Worm (Caenorhabditis elegans) whole organism, L4 larva: ENCODE results near the gene lin-13.

Source experiments
- D1046.2 ChIP-seq: fragments of 200-800 bp; sonication (Bioruptor generic); IDR thresholded peaks from 2 replicates; pipeline ENCODE4 v1.3.6; 2022; ENCODE audit warnings: missing genetic modification characterization, missing compliant biosample characterization
- F10B5.3 ChIP-seq: sonication (generic microtip); optimal IDR thresholded peaks from 2 replicates; lab custom pipeline; 2016; ENCODE audit warnings: mild to moderate bottlenecking, missing genetic modification characterization, missing compliant biosample characterization
- F49E8.2 ChIP-seq: sonication (generic microtip); optimal IDR thresholded peaks from 2 replicates; lab custom pipeline; 2016; ENCODE audit warnings: missing compliant biosample characterization, mild to moderate bottlenecking, missing genetic modification characterization, borderline replicate concordance
- T20F7.1 ChIP-seq: fragments of 200-800 bp; sonication (Bioruptor generic); optimal IDR thresholded peaks from 2 replicates; lab custom pipeline; 2018; ENCODE audit warnings: mild to moderate bottlenecking, missing genetic modification characterization, missing compliant biosample characterization
- Y105C5A.15 ChIP-seq: fragments of 200-800 bp; sonication (Bioruptor generic); IDR thresholded peaks from 2 replicates; pipeline ENCODE4 v1.3.6; 2022; ENCODE audit warnings: missing genetic modification characterization, missing compliant biosample characterization
- ZK337.2 ChIP-seq: fragments of 200-800 bp; sonication (Bioruptor generic); IDR thresholded peaks from 2 replicates; pipeline ENCODE4 v1.3.6; 2022; ENCODE audit warnings: missing genetic modification reagents, missing genetic modification characterization, missing compliant biosample characterization
- attf-4 ChIP-seq: sonication (generic microtip); optimal IDR thresholded peaks from 3 replicates; lab custom pipeline; 2017; ENCODE audit warnings: missing biosample characterization, missing genetic modification characterization
- ceh-28 ChIP-seq: fragments of 150-350 bp; optimal IDR thresholded peaks from 2 replicates; lab custom pipeline; 2014; ENCODE audit warnings: missing biosample characterization, missing genetic modification reagents, missing genetic modification characterization
- ceh-32 ChIP-seq: sonication (generic microtip); optimal IDR thresholded peaks from 2 replicates; lab custom pipeline; 2016; ENCODE audit warnings: mild to moderate bottlenecking, missing genetic modification characterization, missing compliant biosample characterization; ENCODE audit not compliant: poor library complexity
- ceh-62 ChIP-seq: sonication (generic microtip); optimal IDR thresholded peaks from 2 replicates; lab custom pipeline; 2017; ENCODE audit warnings: missing biosample characterization, missing genetic modification characterization
- ceh-82 ChIP-seq: sonication (generic microtip); optimal IDR thresholded peaks from 2 replicates; lab custom pipeline; 2017; ENCODE audit warnings: missing biosample characterization, missing genetic modification characterization
- ces-1 ChIP-seq: fragments of 150-350 bp; sonication (generic microtip); optimal IDR thresholded peaks from 4 replicates; lab custom pipeline; 2014; ENCODE audit warnings: missing biosample characterization, missing genetic modification reagents, missing genetic modification characterization
- cey-2 ChIP-seq: sonication (generic microtip); optimal IDR thresholded peaks from 3 replicates; lab custom pipeline; 2017; ENCODE audit warnings: missing genetic modification characterization, mild to moderate bottlenecking, missing compliant biosample characterization, antibody characterized with exemption, borderline replicate concordance; ENCODE audit not compliant: insufficient read depth
- daf-16 ChIP-seq, 3 experiments: sonication (generic microtip); optimal IDR thresholded peaks; 2 replicates each; lab custom pipeline; 2016 to 2017; ENCODE audit warnings: missing genetic modification characterization in 3 of 3, missing genetic modification reagents in 3 of 3, mild to moderate bottlenecking in 2 of 3, missing compliant biosample characterization in 2 of 3, missing biosample characterization in 1 of 3, moderate library complexity in 1 of 3
- dmd-8 ChIP-seq: fragments of 200-800 bp; sonication (Bioruptor generic); IDR thresholded peaks from 2 replicates; pipeline ENCODE4 v1.3.6; 2022; ENCODE audit warnings: missing genetic modification characterization, missing compliant biosample characterization
- dmd-9 ChIP-seq: fragments of 200-800 bp; sonication (Bioruptor generic); IDR thresholded peaks from 2 replicates; pipeline ENCODE4 v1.3.6; 2022; ENCODE audit warnings: missing genetic modification reagents, missing genetic modification characterization, missing compliant biosample characterization
- egl-43 ChIP-seq: fragments of 200-800 bp; sonication (Bioruptor generic); IDR thresholded peaks from 2 replicates; pipeline ENCODE4 v1.3.6; 2022; ENCODE audit warnings: missing genetic modification reagents, missing genetic modification characterization, missing compliant biosample characterization
- fos-1 ChIP-seq: fragments of 150-350 bp; optimal IDR thresholded peaks from 2 replicates; lab custom pipeline; 2014; ENCODE audit warnings: missing biosample characterization, missing genetic modification characterization
- hif-1 ChIP-seq, 2 experiments: sonication (generic microtip); optimal IDR thresholded peaks; 2 replicates each; lab custom pipeline; 2016 to 2017; ENCODE audit warnings: missing compliant biosample characterization in 2 of 2, missing genetic modification characterization in 2 of 2, missing genetic modification reagents in 2 of 2, missing genotype in 2 of 2, mild to moderate bottlenecking in 1 of 2
- lin-1 ChIP-seq: fragments of 200-800 bp; sonication (Bioruptor generic); IDR thresholded peaks from 2 replicates; pipeline ENCODE4 v1.3.6; 2022; ENCODE audit warnings: missing genetic modification reagents, missing genetic modification characterization, missing compliant biosample characterization
- lin-13 ChIP-seq: fragments of 150-350 bp; optimal IDR thresholded peaks from 2 replicates; lab custom pipeline; 2014; ENCODE audit warnings: missing biosample characterization, missing genetic modification reagents, missing genetic modification characterization
- lin-15B ChIP-seq: fragments of 150-350 bp; sonication (generic microtip); optimal IDR thresholded peaks from 3 replicates; lab custom pipeline; 2014; ENCODE audit warnings: missing biosample characterization, missing genetic modification characterization
- lin-38 ChIP-seq: fragments of 200-800 bp; sonication (Bioruptor generic); IDR thresholded peaks from 2 replicates; pipeline ENCODE4 v1.3.6; 2022; ENCODE audit warnings: missing genetic modification reagents, missing genetic modification characterization, missing compliant biosample characterization
- lin-39 ChIP-seq: fragments of 150-350 bp; optimal IDR thresholded peaks from 2 replicates; lab custom pipeline; 2014; ENCODE audit warnings: missing biosample characterization, missing genetic modification reagents, missing genetic modification characterization
- lir-3 ChIP-seq: sonication (generic microtip); optimal IDR thresholded peaks from 2 replicates; lab custom pipeline; 2016; ENCODE audit warnings: mild to moderate bottlenecking, missing genetic modification characterization, missing compliant biosample characterization
- lsy-2 ChIP-seq, 2 experiments: fragments of 150-350 bp in 1 of 2; sonication (generic microtip) in 1 of 2; optimal IDR thresholded peaks; 2 replicates each; lab custom pipeline; 2014 to 2017; ENCODE audit warnings: missing biosample characterization in 2 of 2, missing genetic modification characterization in 2 of 2
- madf-9 ChIP-seq: fragments of 200-800 bp; sonication (Bioruptor generic); conservative IDR thresholded peaks from 2 replicates; pipeline ENCODE4 v1.3.6; 2022; ENCODE audit warnings: missing genetic modification reagents, missing genetic modification characterization, missing compliant biosample characterization
- mdl-1 ChIP-seq, 2 experiments: fragments of 150-350 bp in 1 of 2; sonication (generic microtip) in 1 of 2; optimal IDR thresholded peaks; 2 replicates each; lab custom pipeline; 2014 to 2017; ENCODE audit warnings: missing biosample characterization in 2 of 2, missing genetic modification characterization in 2 of 2
- mdt-29 ChIP-seq: fragments of 200-800 bp; sonication (Bioruptor generic); IDR thresholded peaks from 2 replicates; pipeline ENCODE4 v1.3.6; 2022; ENCODE audit warnings: missing genetic modification reagents, missing genetic modification characterization, missing compliant biosample characterization
- mep-1 ChIP-seq: fragments of 150-350 bp; sonication (generic microtip); optimal IDR thresholded peaks from 3 replicates; lab custom pipeline; 2014; ENCODE audit warnings: missing biosample characterization, missing genetic modification characterization
- mxl-2 ChIP-seq: fragments of 200-800 bp; sonication (Bioruptor generic); conservative IDR thresholded peaks from 2 replicates; pipeline ENCODE4 v1.3.6; 2022; ENCODE audit warnings: missing genetic modification reagents, missing genetic modification characterization, missing compliant biosample characterization
- mxl-3 ChIP-seq: fragments of 200-800 bp; sonication (Bioruptor generic); optimal IDR thresholded peaks from 2 replicates; lab custom pipeline; 2018; ENCODE audit warnings: mild to moderate bottlenecking, missing genetic modification characterization, missing compliant biosample characterization
- nhr-102 ChIP-seq: sonication (generic microtip); optimal IDR thresholded peaks from 2 replicates; lab custom pipeline; 2016; ENCODE audit warnings: mild to moderate bottlenecking, missing genetic modification characterization, moderate library complexity, missing compliant biosample characterization
- nhr-11 ChIP-seq: fragments of 150-350 bp; optimal IDR thresholded peaks from 2 replicates; lab custom pipeline; 2014; ENCODE audit warnings: missing biosample characterization, missing genetic modification characterization
- nhr-237 ChIP-seq: sonication (generic microtip); optimal IDR thresholded peaks from 2 replicates; lab custom pipeline; 2017; ENCODE audit warnings: missing biosample characterization, missing genetic modification characterization
- nhr-28 ChIP-seq: fragments of 150-350 bp; optimal IDR thresholded peaks from 2 replicates; lab custom pipeline; 2014; ENCODE audit warnings: missing biosample characterization, missing genetic modification characterization
- nhr-41 ChIP-seq: fragments of 200-800 bp; sonication (Bioruptor generic); IDR thresholded peaks from 2 replicates; pipeline ENCODE4 v1.3.6; 2022; ENCODE audit warnings: missing genetic modification reagents, missing genetic modification characterization, missing compliant biosample characterization
- nhr-48 ChIP-seq: sonication (generic microtip); optimal IDR thresholded peaks from 2 replicates; lab custom pipeline; 2016; ENCODE audit warnings: mild to moderate bottlenecking, missing genetic modification characterization, missing compliant biosample characterization
- php-3 ChIP-seq: fragments of 200-800 bp; sonication (Bioruptor generic); IDR thresholded peaks from 2 replicates; pipeline ENCODE4 v1.3.6; 2022; ENCODE audit warnings: missing genetic modification reagents, missing genetic modification characterization, missing compliant biosample characterization
- rbr-2 ChIP-seq: sonication (generic microtip); optimal IDR thresholded peaks from 2 replicates; lab custom pipeline; 2016; ENCODE audit warnings: missing genotype, missing genetic modification characterization, missing compliant biosample characterization
- saeg-2 ChIP-seq: fragments of 200-800 bp; sonication (Bioruptor generic); IDR thresholded peaks from 2 replicates; pipeline ENCODE4 v1.3.6; 2022; ENCODE audit warnings: missing genetic modification reagents, missing genetic modification characterization, missing compliant biosample characterization
- snpc-4 ChIP-seq: fragments of 150-350 bp; optimal IDR thresholded peaks from 2 replicates; lab custom pipeline; 2014; ENCODE audit warnings: missing biosample characterization, missing genetic modification characterization
- spr-1 ChIP-seq: sonication (generic microtip); optimal IDR thresholded peaks from 2 replicates; lab custom pipeline; 2016; ENCODE audit warnings: mild to moderate bottlenecking, missing genetic modification characterization, missing compliant biosample characterization
- spr-3 ChIP-seq: fragments of 200-800 bp; sonication (Bioruptor generic); optimal IDR thresholded peaks from 2 replicates; lab custom pipeline; 2018; ENCODE audit warnings: mild to moderate bottlenecking, missing genetic modification characterization, missing compliant biosample characterization
- unc-130 ChIP-seq: sonication (generic microtip); optimal IDR thresholded peaks from 2 replicates; lab custom pipeline; 2016; ENCODE audit warnings: missing genetic modification reagents, missing genetic modification characterization, missing compliant biosample characterization
- zfp-3 ChIP-seq: fragments of 200-800 bp; sonication (Bioruptor generic); conservative IDR thresholded peaks from 2 replicates; pipeline ENCODE4 v1.3.6; 2022; ENCODE audit warnings: missing genetic modification reagents, missing genetic modification characterization, missing compliant biosample characterization
- zip-2 ChIP-seq: fragments of 150-350 bp; optimal IDR thresholded peaks from 2 replicates; lab custom pipeline; 2014; ENCODE audit warnings: missing biosample characterization, missing genetic modification characterization
- ztf-7 ChIP-seq: fragments of 150-350 bp; optimal IDR thresholded peaks from 2 replicates; lab custom pipeline; 2014; ENCODE audit warnings: missing biosample characterization, missing genetic modification characterization

lin-13 gene

ce11 chrIII:7758562-7758961 lies 49.3 kb upstream of the lin-13 start, which contains the start of gene pcp-1 (continued):
- TF ChIP-seq dmd-8 (GFP tag; lab: Robert Waterston, UW) = no peak
- peak; percentile 98 for TF ChIP-seq php-3
- peak; percentile 26 for TF ChIP-seq mxl-3 (GFP tag; lab: Kevin White, UChicago)
- no peak for TF ChIP-seq ceh-28 (tag; lab: Kevin White, UChicago)
- TF ChIP-seq Y105C5A.15 (GFP tag; lab: Robert Waterston, UW) = no peak
- peak in 1 of 2 experiments; percentile 74 for TF ChIP-seq daf-16 (GFP tag; optimal IDR thresholded peaks at IDR 0.05; lab: Kevin White, UChicago)
- TF ChIP-seq daf-16 (tag; optimal IDR thresholded peaks at IDR 0.05; lab: Kevin White, UChicago) = peak; percentile 97
- no peak for TF ChIP-seq zfp-3 (GFP tag; lab: Robert Waterston, UW)
- no peak for TF ChIP-seq lin-13 (GFP tag; lab: Kevin White, UChicago)
- TF ChIP-seq lin-1 = peak; percentile 86
- peak; percentile 80 for TF ChIP-seq nhr-28
- TF ChIP-seq nhr-41 (GFP tag; lab: Robert Waterston, UW) = 0 out of 2 replicates have a peak, but pooled peaks have one; percentile 30
- TF ChIP-seq snpc-4 (tag; lab: Kevin White, UChicago) = no peak
- no peak for TF ChIP-seq lin-15B
- TF ChIP-seq cey-2 = no peak
- TF ChIP-seq lin-39 = no peak
- no peak for TF ChIP-seq nhr-237 (tag; lab: Kevin White, UChicago)
- TF ChIP-seq lin-38 = no peak
- TF ChIP-seq mdl-1 (tag; optimal IDR thresholded peaks at IDR 0.05; lab: Kevin White, UChicago) = no peak
- TF ChIP-seq attf-4 (tag; lab: Kevin White, UChicago) = no peak
- no peak for TF ChIP-seq saeg-2 (GFP tag; lab: Robert Waterston, UW)
- TF ChIP-seq fos-1 (tag; lab: Kevin White, UChicago) = no peak
- no peak for TF ChIP-seq mdt-29 (GFP tag; lab: Robert Waterston, UW)
- no peak for TF ChIP-seq rbr-2 (tag; lab: Kevin White, UChicago)
- TF ChIP-seq ceh-82 (tag; lab: Kevin White, UChicago) = no peak
- no peak for TF ChIP-seq F49E8.2 (tag; lab: Kevin White, UChicago)
- TF ChIP-seq mep-1 (tag; lab: Kevin White, UChicago) = no peak
- no peak for TF ChIP-seq nhr-11
- no peak for TF ChIP-seq D1046.2
- TF ChIP-seq lsy-2 (tag; optimal IDR thresholded peaks at IDR 0.05; lab: Kevin White, UChicago) = no peak
- no peak for TF ChIP-seq egl-43 (GFP tag; lab: Robert Waterston, UW)
- no peak for TF ChIP-seq madf-9 (GFP tag; lab: Robert Waterston, UW)
- TF ChIP-seq ceh-62 (tag; lab: Kevin White, UChicago) = no peak
- peak; percentile 33 for TF ChIP-seq T20F7.1 (GFP tag; lab: Kevin White, UChicago)
- no peak for TF ChIP-seq F10B5.3
- TF ChIP-seq mxl-2 = 0 out of 2 replicates have a peak, but pooled peaks have one; percentile 22
- no peak for TF ChIP-seq ceh-32 (tag; lab: Kevin White, UChicago)
- TF ChIP-seq spr-3 (GFP tag; lab: Kevin White, UChicago) = no peak
- TF ChIP-seq unc-130 (GFP tag; lab: Kevin White, UChicago) = no peak
- peak; percentile 61 for TF ChIP-seq nhr-48 (tag; lab: Kevin White, UChicago)
- TF ChIP-seq zip-2 (tag; lab: Kevin White, UChicago) = no peak
- TF ChIP-seq ZK337.2 = no peak
- peak; percentile 70 for TF ChIP-seq nhr-102 (tag; lab: Kevin White, UChicago)
- TF ChIP-seq ces-1 (GFP tag; lab: Kevin White, UChicago) = no peak
- TF ChIP-seq spr-1 = no peak
- no peak for TF ChIP-seq ztf-7
- TF ChIP-seq hif-1 (tag; optimal IDR thresholded peaks at IDR 0.05; lab: Kevin White, UChicago) = no peak
- TF ChIP-seq dmd-9 (GFP tag; lab: Robert Waterston, UW) = no peak
- no peak for TF ChIP-seq lir-3
